Worm (Caenorhabditis elegans) whole organism, L4 larva: ENCODE measurements around the gene H10E21.4.
A peak's percentile ranks its signal among the peaks of the same experiment; 100 is the strongest.

ENCODE experiments used
- F37D6.2 ChIP-seq: sonication (generic microtip); optimal IDR thresholded peaks from 2 replicates; lab custom pipeline; 2016; ENCODE audit warnings: mild to moderate bottlenecking, missing genetic modification characterization, missing compliant biosample characterization
- ceh-20 ChIP-seq: fragments of 200-800 bp; sonication (Bioruptor generic); IDR thresholded peaks from 2 replicates; pipeline ENCODE4 v1.3.6; 2022; ENCODE audit warnings: missing genetic modification reagents, missing genetic modification characterization, missing compliant biosample characterization
- ceh-32 ChIP-seq: sonication (generic microtip); optimal IDR thresholded peaks from 2 replicates; lab custom pipeline; 2016; ENCODE audit warnings: mild to moderate bottlenecking, missing genetic modification characterization, missing compliant biosample characterization; ENCODE audit not compliant: poor library complexity
- ceh-44 ChIP-seq: fragments of 200-800 bp; sonication (Bioruptor generic); IDR thresholded peaks from 2 replicates; pipeline ENCODE4 v1.3.6; 2022; ENCODE audit warnings: missing genetic modification reagents, missing genetic modification characterization, missing compliant biosample characterization
- nhr-11 ChIP-seq: fragments of 150-350 bp; optimal IDR thresholded peaks from 2 replicates; lab custom pipeline; 2014; ENCODE audit warnings: missing biosample characterization, missing genetic modification characterization
- nhr-41 ChIP-seq: fragments of 200-800 bp; sonication (Bioruptor generic); IDR thresholded peaks from 2 replicates; pipeline ENCODE4 v1.3.6; 2022; ENCODE audit warnings: missing genetic modification reagents, missing genetic modification characterization, missing compliant biosample characterization
- pha-4 ChIP-seq, 2 experiments: fragments of 150-350 bp in 1 of 2; fragments of 200-800 bp in 1 of 2; sonication (Bioruptor generic) in 1 of 2; IDR thresholded peaks in 1 of 2; optimal IDR thresholded peaks in 1 of 2; 2 replicates each; pipeline versions ENCODE4 v1.3.6 to Lab custom; 2014 to 2022; ENCODE audit warnings: missing genetic modification characterization in 2 of 2, missing genetic modification reagents in 2 of 2, missing biosample characterization in 1 of 2, missing compliant biosample characterization in 1 of 2
- unc-62 ChIP-seq, 3 experiments: fragments of 150-350 bp in 1 of 3; sonication (generic microtip); optimal IDR thresholded peaks in 2 of 3; peaks in 1 of 3; 1 replicate in 1 of 3; 2 replicates in 2 of 3; lab custom pipeline; 2014 to 2017; ENCODE audit warnings: missing biosample characterization in 3 of 3, missing genetic modification characterization in 3 of 3, missing genetic modification reagents in 3 of 3, missing genotype in 1 of 3
- zag-1 ChIP-seq: fragments of 150-350 bp; optimal IDR thresholded peaks from 2 replicates; lab custom pipeline; 2014; ENCODE audit warnings: missing biosample characterization, missing genetic modification characterization

DNA sequence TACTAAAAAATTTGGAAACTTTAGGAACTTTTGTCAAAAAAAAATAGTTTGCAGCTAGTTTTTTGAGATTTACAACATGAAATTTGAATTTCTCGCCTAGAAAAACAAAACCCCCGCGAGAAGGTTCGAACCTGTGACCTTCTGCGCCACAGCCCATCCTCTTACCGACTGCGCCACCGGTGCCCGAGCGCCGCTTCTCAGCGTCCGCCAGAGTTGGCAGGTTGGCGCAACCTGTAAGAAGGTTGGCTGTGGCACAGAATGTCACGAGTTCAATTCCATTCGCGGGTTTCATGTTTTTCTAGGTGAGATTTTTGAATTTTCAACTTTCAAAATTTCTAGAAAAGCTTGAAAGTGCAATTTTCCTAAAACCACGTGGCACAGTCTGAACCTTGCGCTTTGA is 30.9 kb upstream of the H10E21.4 start:
- TF ChIP-seq zag-1 (no peak), ceh-20 (GFP tag; lab: Robert Waterston, UW) (no peak), unc-62 (GFP tag; optimal IDR thresholded peaks at IDR 0.05 in 1 of 2; lab: Kevin White, UChicago) (peak in 1 of 2 experiments; percentile 62), unc-62 (tag; optimal IDR thresholded peaks at IDR 0.05; lab: Kevin White, UChicago) (no peak), ceh-32 (no peak), pha-4 (GFP tag; IDR thresholded peaks at IDR 0.05; lab: Robert Waterston, UW) (no peak), pha-4 (tag; optimal IDR thresholded peaks at IDR 0.05; lab: Kevin White, UChicago) (no peak), nhr-11 (tag; lab: Kevin White, UChicago) (no peak), ceh-44 (GFP tag; lab: Robert Waterston, UW) (no peak), F37D6.2 (no peak), nhr-41 (GFP tag; lab: Robert Waterston, UW) (no peak)
